Fruit fly (Drosophila melanogaster) whole organism, embryonic: ENCODE measurements around the gene CG16749.

ENCODE experiments used
- Adf1 ChIP-seq: fragments of 200-800 bp; sonication (Bioruptor generic); IDR thresholded peaks from 2 replicates; pipeline ENCODE4 v1.3.6; 2022; ENCODE audit warnings: missing biosample characterization, missing genetic modification characterization
- CG10267 ChIP-seq: fragments of 200-800 bp; sonication (Bioruptor generic); optimal IDR thresholded peaks from 2 replicates; lab custom pipeline; 2018; ENCODE audit warnings: missing biosample characterization, mild to moderate bottlenecking, missing genetic modification characterization, moderate library complexity
- CG10431 ChIP-seq: fragments of 200-800 bp; sonication (Bioruptor generic); optimal IDR thresholded peaks from 3 replicates; lab custom pipeline; 2018; ENCODE audit warnings: missing biosample characterization, mild to moderate bottlenecking, missing genetic modification characterization
- CG10979 ChIP-seq: fragments of 200-800 bp; sonication (Bioruptor generic); optimal IDR thresholded peaks from 2 replicates; lab custom pipeline; 2018; ENCODE audit warnings: missing biosample characterization, mild to moderate bottlenecking, missing genetic modification characterization, moderate library complexity
- CG11723 ChIP-seq: fragments of 200-800 bp; sonication (Bioruptor generic); optimal IDR thresholded peaks from 2 replicates; lab custom pipeline; 2017; ENCODE audit warnings: missing biosample characterization, mild to moderate bottlenecking, missing genetic modification characterization
- CG12155 ChIP-seq: fragments of 200-800 bp; sonication (Bioruptor generic); optimal IDR thresholded peaks from 3 replicates; lab custom pipeline; 2016; ENCODE audit warnings: missing biosample characterization, missing genetic modification characterization
- CG12236 ChIP-seq: fragments of 200-800 bp; sonication (Bioruptor generic); optimal IDR thresholded peaks from 2 replicates; lab custom pipeline; 2016; ENCODE audit warnings: missing biosample characterization, missing genetic modification characterization
- CG12299 ChIP-seq: fragments of 200-800 bp; sonication (Bioruptor generic); optimal IDR thresholded peaks from 2 replicates; lab custom pipeline; 2018; ENCODE audit warnings: missing biosample characterization, mild to moderate bottlenecking, missing genetic modification characterization
- CG14860 ChIP-seq: fragments of 200-800 bp; sonication (Bioruptor generic); IDR thresholded peaks from 3 replicates; pipeline ENCODE4 v1.3.6; 2022; ENCODE audit warnings: missing biosample characterization, missing genetic modification characterization; ENCODE audit not compliant: partially characterized antibody
- CG16815 ChIP-seq: fragments of 200-800 bp; sonication (Bioruptor generic); optimal IDR thresholded peaks from 3 replicates; lab custom pipeline; 2017; ENCODE audit warnings: missing biosample characterization, mild to moderate bottlenecking, missing genetic modification characterization
- CG17568 ChIP-seq: fragments of 200-800 bp; sonication (Bioruptor generic); optimal IDR thresholded peaks from 2 replicates; lab custom pipeline; 2018; ENCODE audit warnings: missing biosample characterization, mild to moderate bottlenecking, missing genetic modification characterization, moderate library complexity
- CG1832 ChIP-seq: fragments of 200-800 bp; sonication (Bioruptor generic); optimal IDR thresholded peaks from 2 replicates; lab custom pipeline; 2017; ENCODE audit warnings: missing biosample characterization, mild to moderate bottlenecking, missing genetic modification characterization, inconsistent platforms
- CG2712 ChIP-seq: fragments of 200-800 bp; optimal IDR thresholded peaks from 3 replicates; lab custom pipeline; 2019; ENCODE audit warnings: missing biosample characterization, mild to moderate bottlenecking, missing genetic modification characterization, moderate library complexity
- CG3726 ChIP-seq: fragments of 200-800 bp; sonication (Bioruptor generic); IDR thresholded peaks from 3 replicates; pipeline ENCODE4, ENCODE4 v1.3.6; 2022; ENCODE audit warnings: missing biosample characterization, missing genetic modification characterization
- CG4404 ChIP-seq: fragments of 200-800 bp; sonication (Bioruptor generic); IDR thresholded peaks from 2 replicates; pipeline ENCODE4 v1.3.6; 2022; ENCODE audit warnings: missing biosample characterization, missing genetic modification characterization
- CG6254 ChIP-seq: fragments of 200-800 bp; sonication (Bioruptor generic); optimal IDR thresholded peaks from 3 replicates; lab custom pipeline; 2017; ENCODE audit warnings: mild to moderate bottlenecking, missing biosample characterization, missing genetic modification reagents, missing genetic modification characterization
- CG8765 ChIP-seq: fragments of 200-800 bp; sonication (Bioruptor generic); IDR thresholded peaks from 2 replicates; pipeline ENCODE4 v1.3.6; 2022; ENCODE audit warnings: missing biosample characterization, missing genetic modification characterization
- CTCF ChIP-seq: fragments of 200-800 bp; sonication (Bioruptor generic); optimal IDR thresholded peaks from 2 replicates; lab custom pipeline; 2017; ENCODE audit warnings: missing biosample characterization, mild to moderate bottlenecking, missing genetic modification characterization, moderate library complexity
- D19B ChIP-seq: fragments of 200-800 bp; sonication (Bioruptor generic); optimal IDR thresholded peaks from 2 replicates; lab custom pipeline; 2017; ENCODE audit warnings: missing biosample characterization, mild to moderate bottlenecking, missing genetic modification characterization
- Dfd ChIP-seq, 2 experiments: fragments of >200 bp; optimal IDR thresholded peaks; 2 replicates each; lab custom pipeline; 2017; ENCODE audit warnings: missing biosample characterization in 2 of 2, missing genetic modification characterization in 2 of 2
- Dll ChIP-seq: fragments of 200-800 bp; sonication (Bioruptor generic); IDR thresholded peaks from 4 replicates; pipeline ENCODE4 v1.3.6; 2022; ENCODE audit warnings: missing biosample characterization, missing genetic modification characterization; ENCODE audit not compliant: partially characterized antibody
- HLHmδ ChIP-seq: fragments of 200-800 bp; sonication (Bioruptor generic); optimal IDR thresholded peaks from 2 replicates; lab custom pipeline; 2018; ENCODE audit warnings: missing biosample characterization, mild to moderate bottlenecking, missing genetic modification characterization, moderate library complexity
- Hr39 ChIP-seq: fragments of >200 bp; optimal IDR thresholded peaks from 2 replicates; lab custom pipeline; 2017
- NFAT ChIP-seq: fragments of 200-800 bp; sonication (Bioruptor generic); IDR thresholded peaks from 2 replicates; pipeline ENCODE4 v1.3.6; 2022; ENCODE audit warnings: missing biosample characterization, missing genetic modification characterization
- Nf-YA ChIP-seq: fragments of 200-800 bp; sonication (Bioruptor generic); IDR thresholded peaks from 2 replicates; pipeline ENCODE4 v1.3.6; 2022; ENCODE audit warnings: missing biosample characterization, missing genetic modification characterization
- PHDP ChIP-seq: fragments of 200-800 bp; sonication (Bioruptor generic); optimal IDR thresholded peaks from 3 replicates; lab custom pipeline; 2018; ENCODE audit warnings: missing biosample characterization, mild to moderate bottlenecking, missing genetic modification characterization, moderate library complexity
- Rfx ChIP-seq: fragments of 200-800 bp; sonication (Bioruptor generic); IDR thresholded peaks from 2 replicates; pipeline ENCODE4 v1.3.6; 2022; ENCODE audit warnings: missing biosample characterization, missing genetic modification characterization
- Sry-β ChIP-seq: fragments of 200-800 bp; sonication (Bioruptor generic); optimal IDR thresholded peaks from 2 replicates; lab custom pipeline; 2018; ENCODE audit warnings: missing biosample characterization, mild to moderate bottlenecking, missing genetic modification characterization, moderate library complexity
- Sry-δ ChIP-seq: fragments of 200-800 bp; sonication (Bioruptor generic); optimal IDR thresholded peaks from 2 replicates; lab custom pipeline; 2016; ENCODE audit warnings: missing biosample characterization, missing genetic modification characterization
- Tbp ChIP-seq: fragments of >200 bp; optimal IDR thresholded peaks from 2 replicates; lab custom pipeline; 2018; ENCODE audit warnings: missing biosample characterization, missing genetic modification characterization
- chm ChIP-seq: fragments of 200-800 bp; sonication (Bioruptor generic); IDR thresholded peaks from 2 replicates; pipeline ENCODE4 v1.3.6; 2022; ENCODE audit warnings: missing biosample characterization, missing genetic modification characterization
- dimm ChIP-seq: fragments of 200-800 bp; sonication (Bioruptor generic); IDR thresholded peaks from 2 replicates; pipeline ENCODE4 v1.3.6; 2022; ENCODE audit warnings: missing biosample characterization, missing genetic modification characterization
- dm ChIP-seq: fragments of 200-800 bp; sonication (Bioruptor generic); optimal IDR thresholded peaks from 3 replicates; lab custom pipeline; 2016; ENCODE audit warnings: missing biosample characterization, missing genetic modification characterization
- emc ChIP-seq: fragments of 200-800 bp; sonication (Bioruptor generic); optimal IDR thresholded peaks from 2 replicates; lab custom pipeline; 2016; ENCODE audit warnings: missing biosample characterization, missing genetic modification characterization
- gcm2 ChIP-seq: fragments of 200-800 bp; sonication (Bioruptor generic); optimal IDR thresholded peaks from 2 replicates; lab custom pipeline; 2016; ENCODE audit warnings: missing biosample characterization, missing genetic modification characterization
- h ChIP-seq: fragments of >200 bp; optimal IDR thresholded peaks from 2 replicates; lab custom pipeline; 2017
- kni ChIP-seq: fragments of 200-800 bp; sonication (Bioruptor generic); optimal IDR thresholded peaks from 3 replicates; lab custom pipeline; 2017; ENCODE audit warnings: mild to moderate bottlenecking, missing biosample characterization, missing genetic modification reagents, missing genetic modification characterization
- lilli ChIP-seq: fragments of 200-800 bp; sonication (Bioruptor generic); optimal IDR thresholded peaks from 3 replicates; lab custom pipeline; 2016; ENCODE audit warnings: missing biosample characterization, missing genetic modification characterization
- mam ChIP-seq: fragments of 200-800 bp; sonication (Bioruptor generic); optimal IDR thresholded peaks from 3 replicates; lab custom pipeline; 2016; ENCODE audit warnings: missing biosample characterization, missing genetic modification characterization
- nerfin-2 ChIP-seq: fragments of 200-800 bp; sonication (Bioruptor generic); IDR thresholded peaks from 2 replicates; pipeline ENCODE4 v1.3.6; 2022; ENCODE audit warnings: missing biosample characterization, missing genetic modification characterization; ENCODE audit not compliant: partially characterized antibody
- pfk ChIP-seq: fragments of 200-800 bp; sonication (Bioruptor generic); optimal IDR thresholded peaks from 2 replicates; lab custom pipeline; 2018; ENCODE audit warnings: missing biosample characterization, mild to moderate bottlenecking, missing genetic modification characterization, moderate library complexity
- ro ChIP-seq: fragments of 200-800 bp; sonication (Bioruptor generic); IDR thresholded peaks from 2 replicates; pipeline ENCODE4 v1.3.6; 2022; ENCODE audit warnings: missing biosample characterization, missing genetic modification characterization
- row ChIP-seq: fragments of 200-800 bp; sonication (Bioruptor generic); IDR thresholded peaks from 3 replicates; pipeline ENCODE4 v1.3.6; 2022; ENCODE audit warnings: missing biosample characterization, missing genetic modification characterization
- salm ChIP-seq: fragments of 200-800 bp; sonication (Bioruptor generic); optimal IDR thresholded peaks from 2 replicates; lab custom pipeline; 2018; ENCODE audit warnings: missing biosample characterization, mild to moderate bottlenecking, missing genetic modification characterization
- seq ChIP-seq: fragments of 200-800 bp; sonication (Bioruptor generic); IDR thresholded peaks from 2 replicates; pipeline ENCODE4 v1.3.6; 2022; ENCODE audit warnings: missing biosample characterization, missing genetic modification characterization
- sr ChIP-seq: fragments of 200-800 bp; sonication (Bioruptor generic); IDR thresholded peaks from 3 replicates; pipeline ENCODE4 v1.3.6; 2022; ENCODE audit warnings: missing biosample characterization, missing genetic modification characterization
- tin ChIP-seq: fragments of 200-800 bp; sonication (Bioruptor generic); optimal IDR thresholded peaks from 3 replicates; lab custom pipeline; 2016; ENCODE audit warnings: missing biosample characterization, missing genetic modification characterization
- tll ChIP-seq, 2 experiments: fragments of 200-800 bp in 1 of 2; fragments of >200 bp in 1 of 2; sonication (Bioruptor generic) in 1 of 2; optimal IDR thresholded peaks; 2 replicates each; lab custom pipeline; 2017 to 2019; ENCODE audit warnings: missing biosample characterization in 2 of 2, missing genetic modification characterization in 2 of 2, mild to moderate bottlenecking in 1 of 2, moderate library complexity in 1 of 2
- toy ChIP-seq: fragments of 200-800 bp; sonication (Bioruptor generic); IDR thresholded peaks from 2 replicates; pipeline ENCODE4 v1.3.6; 2022; ENCODE audit warnings: missing biosample characterization, missing genetic modification characterization
- zen ChIP-seq: fragments of 200-800 bp; sonication (Bioruptor generic); optimal IDR thresholded peaks from 3 replicates; lab custom pipeline; 2018; ENCODE audit warnings: missing biosample characterization, mild to moderate bottlenecking, missing genetic modification characterization, moderate library complexity

The CG16749 gene

dm6 chr3R:9339176-9340075 is 7.7 kb upstream of the CG16749 start (continued):
- peak; percentile 44 for TF ChIP-seq CG16815 (GFP tag; lab: Kevin White, UChicago)
- no peak for TF ChIP-seq Hr39
- 0 out of 4 replicates have a peak, but pooled peaks have one; percentile 29 for TF ChIP-seq Dll (GFP tag; lab: Robert Waterston, UW)
- no peak for TF ChIP-seq CG14860 (GFP tag; lab: Robert Waterston, UW)
- TF ChIP-seq emc (GFP tag; lab: Kevin White, UChicago), result no peak
- peak; percentile 35 for TF ChIP-seq HLHmδ (GFP tag; lab: Kevin White, UChicago)
- peak; percentile 34 for TF ChIP-seq D19B (GFP tag; lab: Kevin White, UChicago)
- peak; percentile 63 for TF ChIP-seq CG6254 (GFP tag; lab: Kevin White, UChicago)
- TF ChIP-seq dimm (GFP tag; lab: Robert Waterston, UW), result no peak; the same call in 1 of the 2 replicates
- TF ChIP-seq row, result peak; percentile 55
- no peak for TF ChIP-seq CTCF (GFP tag; lab: Kevin White, UChicago)
- TF ChIP-seq lilli (GFP tag; lab: Kevin White, UChicago), result no peak
- TF ChIP-seq Rfx (GFP tag; lab: Robert Waterston, UW), result no peak
- TF ChIP-seq CG8765 (GFP tag; lab: Robert Waterston, UW), result no peak
- TF ChIP-seq tin (GFP tag; lab: Kevin White, UChicago), result peak; percentile 55
- TF ChIP-seq CG12155, result peak; percentile 31
- peak; percentile 60 for TF ChIP-seq salm (tag; lab: Kevin White, UChicago)
- peak; percentile 6 for TF ChIP-seq mam
- no peak for TF ChIP-seq CG11723 (GFP tag; lab: Kevin White, UChicago)
- TF ChIP-seq CG12299 (tag; lab: Kevin White, UChicago), result peak; percentile 13
- TF ChIP-seq gcm2 (GFP tag; lab: Kevin White, UChicago), result no peak
- TF ChIP-seq sr (GFP tag; lab: Robert Waterston, UW), result no peak
- TF ChIP-seq Sry-δ (GFP tag; lab: Kevin White, UChicago), result no peak
- peak; percentile 46 for TF ChIP-seq pfk (GFP tag; lab: Kevin White, UChicago)
- no peak for TF ChIP-seq toy (GFP tag; lab: Robert Waterston, UW)
- peak; percentile 64 for TF ChIP-seq CG17568
- TF ChIP-seq kni (GFP tag; lab: Kevin White, UChicago), result peak; percentile 90
- no peak for TF ChIP-seq CG10431
- peak; percentile 86 for TF ChIP-seq CG2712 (tag; lab: Kevin White, UChicago)
- peak; percentile 1 for TF ChIP-seq Sry-β (GFP tag; lab: Kevin White, UChicago)
- TF ChIP-seq CG1832 (GFP tag; lab: Kevin White, UChicago), result no peak
- TF ChIP-seq CG12236 (GFP tag; lab: Kevin White, UChicago), result peak; percentile 54
- TF ChIP-seq h, result no peak
- TF ChIP-seq seq, result no peak
- TF ChIP-seq Dfd (GFP tag; optimal IDR thresholded peaks at IDR 0.05; lab: Kevin White, UChicago), result no peak
- no peak for TF ChIP-seq Tbp (GFP tag; lab: Kevin White, UChicago)
- no peak; the same call in 1 of the 2 replicates for TF ChIP-seq Adf1 (GFP tag; lab: Robert Waterston, UW)
- TF ChIP-seq CG10979 (tag; lab: Kevin White, UChicago), result peak; percentile 87
- TF ChIP-seq dm (GFP tag; lab: Kevin White, UChicago), result no peak
- TF ChIP-seq CG3726 (GFP tag; lab: Robert Waterston, UW), result no peak
- TF ChIP-seq NFAT (GFP tag; lab: Robert Waterston, UW), result no peak
- peak; percentile 61 for TF ChIP-seq chm (GFP tag; lab: Robert Waterston, UW)
- TF ChIP-seq zen (tag; lab: Kevin White, UChicago), result peak; percentile 59
- peak; percentile 69 for TF ChIP-seq CG10267 (tag; lab: Kevin White, UChicago)
- TF ChIP-seq nerfin-2 (GFP tag; lab: Robert Waterston, UW), result no peak
- TF ChIP-seq PHDP, result peak; percentile 79
- TF ChIP-seq tll (GFP tag; optimal IDR thresholded peaks at IDR 0.05; lab: Kevin White, UChicago), result no peak
- no peak for TF ChIP-seq ro (GFP tag; lab: Robert Waterston, UW)
- TF ChIP-seq CG4404, result no peak
- TF ChIP-seq Nf-YA (GFP tag; lab: Robert Waterston, UW), result no peak
